Worm (Caenorhabditis elegans) whole organism, L2 larva: ENCODE data around the gene R144.13.
A peak's percentile ranks its signal among the peaks of the same experiment; 100 is the strongest.

ENCODE experiments used
- C34F6.9 ChIP-seq: fragments of 150-350 bp; optimal IDR thresholded peaks from 2 replicates; lab custom pipeline; 2014; ENCODE audit warnings: missing biosample characterization, missing genetic modification characterization
- F13H6.1 ChIP-seq: sonication (generic microtip); optimal IDR thresholded peaks from 2 replicates; lab custom pipeline; 2016; ENCODE audit warnings: missing genetic modification characterization, missing compliant biosample characterization
- R02D3.7 ChIP-seq: fragments of 150-350 bp; optimal IDR thresholded peaks from 2 replicates; lab custom pipeline; 2014; ENCODE audit warnings: missing biosample characterization, missing genetic modification characterization
- Y55F3AM.14 ChIP-seq: fragments of 200-800 bp; sonication (Bioruptor generic); optimal IDR thresholded peaks from 2 replicates; lab custom pipeline; 2018; ENCODE audit warnings: mild to moderate bottlenecking, missing genetic modification characterization, missing compliant biosample characterization
- ZK546.5 ChIP-seq: sonication (generic microtip); optimal IDR thresholded peaks from 2 replicates; lab custom pipeline; 2017; ENCODE audit warnings: missing biosample characterization, missing genetic modification characterization
- alr-1 ChIP-seq: fragments of 150-350 bp; optimal IDR thresholded peaks from 2 replicates; lab custom pipeline; 2014; ENCODE audit warnings: missing biosample characterization, missing genetic modification characterization
- aly-2 ChIP-seq: fragments of 150-350 bp; optimal IDR thresholded peaks from 2 replicates; lab custom pipeline; 2014; ENCODE audit warnings: missing biosample characterization, missing genetic modification characterization
- ama-1 ChIP-seq: fragments of 150-350 bp; optimal IDR thresholded peaks from 2 replicates; lab custom pipeline; 2018; ENCODE audit warnings: inconsistent platforms
- ceh-16 ChIP-seq: fragments of 150-350 bp; optimal IDR thresholded peaks from 2 replicates; lab custom pipeline; 2014; ENCODE audit warnings: missing biosample characterization, missing genetic modification characterization
- dmd-4 ChIP-seq: sonication (generic microtip); optimal IDR thresholded peaks from 2 replicates; lab custom pipeline; 2017; ENCODE audit warnings: missing biosample characterization, missing genetic modification characterization
- elt-3 ChIP-seq: sonication (generic microtip); optimal IDR thresholded peaks from 2 replicates; lab custom pipeline; 2017; ENCODE audit warnings: missing biosample characterization, missing genetic modification characterization
- gmeb-1 ChIP-seq: fragments of 150-350 bp; optimal IDR thresholded peaks from 2 replicates; lab custom pipeline; 2014; ENCODE audit warnings: missing biosample characterization, missing genetic modification characterization
- lin-13 ChIP-seq: fragments of 150-350 bp; optimal IDR thresholded peaks from 2 replicates; lab custom pipeline; 2014; ENCODE audit warnings: missing biosample characterization, missing genetic modification reagents, missing genetic modification characterization
- lin-39 ChIP-seq: fragments of 150-350 bp; optimal IDR thresholded peaks from 2 replicates; lab custom pipeline; 2014; ENCODE audit warnings: missing biosample characterization, missing genetic modification reagents, missing genetic modification characterization
- lsy-2 ChIP-seq, 2 experiments: fragments of 150-350 bp in 1 of 2; sonication (generic microtip) in 1 of 2; optimal IDR thresholded peaks; 2 replicates each; lab custom pipeline; 2014 to 2017; ENCODE audit warnings: missing biosample characterization in 2 of 2, missing genetic modification characterization in 2 of 2
- mbf-1 ChIP-seq: sonication (generic microtip); optimal IDR thresholded peaks from 2 replicates; lab custom pipeline; 2017; ENCODE audit warnings: missing biosample characterization, missing genetic modification characterization
- mdl-1 ChIP-seq, 2 experiments: fragments of 150-350 bp in 1 of 2; sonication (generic microtip) in 1 of 2; optimal IDR thresholded peaks; 2 replicates each; lab custom pipeline; 2017; ENCODE audit warnings: missing biosample characterization in 2 of 2, missing genetic modification characterization in 2 of 2
- nhr-11 ChIP-seq: fragments of 150-350 bp; optimal IDR thresholded peaks from 2 replicates; lab custom pipeline; 2014; ENCODE audit warnings: missing biosample characterization, missing genetic modification characterization
- nhr-12 ChIP-seq: fragments of 150-350 bp; optimal IDR thresholded peaks from 2 replicates; lab custom pipeline; 2014; ENCODE audit warnings: missing biosample characterization, missing genetic modification characterization
- nhr-129 ChIP-seq: fragments of 150-350 bp; optimal IDR thresholded peaks from 2 replicates; lab custom pipeline; 2014; ENCODE audit warnings: missing biosample characterization, missing genetic modification characterization
- nhr-21 ChIP-seq: fragments of 150-350 bp; optimal IDR thresholded peaks from 2 replicates; lab custom pipeline; 2014; ENCODE audit warnings: missing biosample characterization, missing genetic modification characterization
- nhr-23 ChIP-seq: fragments of 150-350 bp; optimal IDR thresholded peaks from 2 replicates; lab custom pipeline; 2014; ENCODE audit warnings: missing biosample characterization, missing genetic modification reagents, missing genetic modification characterization
- nhr-237 ChIP-seq: fragments of 150-350 bp; optimal IDR thresholded peaks from 2 replicates; lab custom pipeline; 2014; ENCODE audit warnings: missing biosample characterization, missing genetic modification characterization
- nhr-6 ChIP-seq: fragments of 150-350 bp; optimal IDR thresholded peaks from 2 replicates; lab custom pipeline; 2014; ENCODE audit warnings: missing biosample characterization, missing genetic modification characterization
- nhr-77 ChIP-seq: fragments of 150-350 bp; optimal IDR thresholded peaks from 2 replicates; lab custom pipeline; 2014; ENCODE audit warnings: missing biosample characterization, missing genetic modification characterization
- peb-1 ChIP-seq: fragments of 150-350 bp; optimal IDR thresholded peaks from 2 replicates; lab custom pipeline; 2014; ENCODE audit warnings: missing biosample characterization, missing genetic modification characterization
- sem-4 ChIP-seq: fragments of 150-350 bp; optimal IDR thresholded peaks from 2 replicates; lab custom pipeline; 2014; ENCODE audit warnings: missing biosample characterization, missing genetic modification reagents, missing genetic modification characterization
- sma-3 ChIP-seq: sonication (generic microtip); optimal IDR thresholded peaks from 2 replicates; lab custom pipeline; 2016; ENCODE audit warnings: missing genetic modification reagents, missing genetic modification characterization, missing compliant biosample characterization
- unc-39 ChIP-seq: fragments of 150-350 bp; optimal IDR thresholded peaks from 2 replicates; lab custom pipeline; 2014; ENCODE audit warnings: missing biosample characterization, missing genetic modification characterization
- unc-55 ChIP-seq: fragments of 150-350 bp; sonication (generic microtip); optimal IDR thresholded peaks from 3 replicates; lab custom pipeline; 2014; ENCODE audit warnings: missing biosample characterization, missing genetic modification reagents, missing genetic modification characterization
- unc-62 ChIP-seq: fragments of 150-350 bp; optimal IDR thresholded peaks from 2 replicates; lab custom pipeline; 2014; ENCODE audit warnings: missing biosample characterization, missing genetic modification reagents, missing genetic modification characterization
- ztf-1 ChIP-seq: fragments of 200-800 bp; sonication (Bioruptor generic); conservative IDR thresholded peaks from 2 replicates; pipeline ENCODE4 v1.3.6; 2022; ENCODE audit warnings: missing genetic modification characterization, missing compliant biosample characterization
- ztf-11 ChIP-seq: sonication (generic microtip); optimal IDR thresholded peaks from 2 replicates; lab custom pipeline; 2017; ENCODE audit warnings: missing biosample characterization, missing genetic modification characterization
- ztf-4 ChIP-seq: fragments of 150-350 bp; optimal IDR thresholded peaks from 2 replicates; lab custom pipeline; 2014; ENCODE audit warnings: missing biosample characterization, missing genetic modification characterization

The R144.13 gene

DNA sequence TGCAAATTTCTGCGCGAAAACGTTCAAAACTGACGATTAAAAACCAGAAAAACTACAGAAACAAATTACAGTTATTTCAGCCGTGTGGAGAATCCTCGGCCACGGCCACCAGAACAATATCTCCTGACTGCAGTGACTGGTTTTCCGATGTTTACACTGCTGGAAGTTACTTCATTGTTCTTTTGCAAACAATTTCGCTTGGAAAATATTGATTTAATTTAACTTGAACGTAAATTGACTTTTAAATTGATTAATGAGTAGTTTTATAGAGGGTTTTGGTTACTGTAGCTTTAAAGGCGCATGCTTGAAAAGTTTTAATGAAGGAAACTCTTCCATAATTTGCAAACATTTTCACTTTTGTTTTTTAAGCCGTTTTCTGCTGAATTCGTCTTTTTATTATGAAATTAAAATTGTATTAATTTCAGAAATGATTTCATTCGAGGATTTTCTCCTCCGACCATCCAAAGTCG is 24.1 kb upstream of the R144.13 start, which contains the start of gene smcr-8:
Gene smcr-8 (plus strand): TSS at position 420 of the 470 bp plus-strand sequence.
- peak in 1 of 2 experiments; percentile 11 for TF ChIP-seq lsy-2 (tag; optimal IDR thresholded peaks at IDR 0.05; lab: Kevin White, UChicago)
- no peak for TF ChIP-seq F13H6.1 (tag; lab: Kevin White, UChicago)

- no peak for TF ChIP-seq mbf-1 (tag; lab: Kevin White, UChicago)
- no peak for TF ChIP-seq F13H6.1 (tag; lab: Kevin White, UChicago)
- no peak for TF ChIP-seq aly-2 (tag; lab: Kevin White, UChicago)
- TF ChIP-seq unc-55: no peak
- no peak for TF ChIP-seq nhr-6
- no peak for TF ChIP-seq nhr-11 (tag; lab: Kevin White, UChicago)
- no peak for TF ChIP-seq lin-13 (GFP tag; lab: Kevin White, UChicago)
- no peak for TF ChIP-seq sem-4 (tag; lab: Kevin White, UChicago)
- no peak for TF ChIP-seq sma-3
- TF ChIP-seq mdl-1 (tag; optimal IDR thresholded peaks at IDR 0.05; lab: Kevin White, UChicago): no peak
- TF ChIP-seq ama-1 (lab: Kevin White, UChicago): no peak
- no peak for TF ChIP-seq peb-1
- no peak for TF ChIP-seq gmeb-1 (tag; lab: Kevin White, UChicago)
- no peak for TF ChIP-seq unc-39 (tag; lab: Kevin White, UChicago)
These were observed 20.8 kb upstream of the R144.13 start, which contains the start of gene R144.10 for ce11 chrIII:5002231-5002630. R144.10 (minus strand) TSS chrIII:5002331.

DNA sequence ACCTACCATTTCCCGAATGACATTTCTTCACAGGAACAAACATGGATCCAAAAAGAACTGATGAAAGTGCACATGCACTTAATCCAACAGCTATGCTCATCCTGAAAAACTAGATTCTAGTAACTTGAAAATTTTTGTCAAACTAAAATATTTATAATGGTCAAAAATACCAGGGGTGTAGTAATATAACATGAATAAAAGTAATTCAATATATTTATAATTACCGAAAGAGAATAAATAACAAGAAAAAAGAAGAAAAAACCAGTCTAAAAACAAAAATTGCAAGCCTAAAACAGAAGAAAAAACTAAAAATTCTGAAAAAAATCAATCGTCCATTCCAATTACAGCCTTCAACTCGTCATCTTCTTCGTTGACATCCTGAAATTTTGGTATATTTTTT is 18.4 kb upstream of the R144.13 start, which contains the start of gene R144.6:
Gene R144.6 (minus strand): TSS at position 101 of the 400 bp plus-strand sequence.
- TF ChIP-seq nhr-77 (tag; lab: Kevin White, UChicago): no peak
- no peak for TF ChIP-seq ceh-16 (tag; lab: Kevin White, UChicago)
- no peak for TF ChIP-seq aly-2 (tag; lab: Kevin White, UChicago)
- TF ChIP-seq R02D3.7: no peak
- TF ChIP-seq nhr-129 (tag; lab: Kevin White, UChicago): no peak
- TF ChIP-seq ztf-4 (tag; lab: Kevin White, UChicago): no peak
- no peak for TF ChIP-seq alr-1 (tag; lab: Kevin White, UChicago)
- no peak for TF ChIP-seq C34F6.9 (tag; lab: Kevin White, UChicago)
- no peak for TF ChIP-seq nhr-23 (tag; lab: Kevin White, UChicago)
- TF ChIP-seq ztf-11 (tag; lab: Kevin White, UChicago): no peak
- no peak for TF ChIP-seq ztf-1
- no peak for TF ChIP-seq mdl-1 (tag; optimal IDR thresholded peaks at IDR 0.05; lab: Kevin White, UChicago)
- no peak for TF ChIP-seq sem-4 (tag; lab: Kevin White, UChicago)
- TF ChIP-seq mbf-1 (tag; lab: Kevin White, UChicago): no peak
- TF ChIP-seq nhr-21: no peak
- TF ChIP-seq, all 48 proteins: peak for 0

DNA sequence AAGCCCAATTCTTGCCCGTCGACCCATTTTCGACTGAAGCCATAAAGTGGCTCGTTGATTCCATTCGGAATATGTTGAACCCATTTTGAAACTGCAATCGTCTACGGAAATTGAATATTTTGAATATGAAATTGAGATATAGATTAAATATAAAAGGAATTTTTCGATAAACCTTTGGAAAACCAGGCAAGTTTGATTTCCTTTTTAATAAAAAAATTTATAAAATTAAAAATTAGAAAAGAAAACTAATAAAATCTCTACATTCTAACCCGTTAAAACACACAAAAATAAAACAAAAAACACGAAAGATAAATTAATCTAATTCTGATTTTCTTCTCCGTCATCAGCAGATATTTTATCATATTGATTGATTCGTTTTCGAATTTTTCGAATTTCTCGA is 16.2 kb upstream of the R144.13 start, which contains the start of gene R144.12:
Gene R144.12 (minus strand): TSS at position 101 of the 400 bp plus-strand sequence.
- TF ChIP-seq ztf-1 (no peak), nhr-237 (tag; lab: Kevin White, UChicago) (no peak), nhr-11 (tag; lab: Kevin White, UChicago) (no peak), unc-62 (GFP tag; lab: Kevin White, UChicago) (no peak), sma-3 (no peak), elt-3 (tag; lab: Kevin White, UChicago) (no peak), unc-55 (no peak), sem-4 (tag; lab: Kevin White, UChicago) (no peak), ztf-11 (tag; lab: Kevin White, UChicago) (no peak), ZK546.5 (tag; lab: Kevin White, UChicago) (no peak), lin-39 (tag; lab: Kevin White, UChicago) (no peak), mbf-1 (tag; lab: Kevin White, UChicago) (no peak), nhr-12 (tag; lab: Kevin White, UChicago) (no peak), lsy-2 (tag; optimal IDR thresholded peaks at IDR 0.05; lab: Kevin White, UChicago) (no peak), dmd-4 (tag; lab: Kevin White, UChicago) (no peak), Y55F3AM.14 (GFP tag; lab: Kevin White, UChicago) (no peak), mdl-1 (tag; optimal IDR thresholded peaks at IDR 0.05; lab: Kevin White, UChicago) (no peak), alr-1 (tag; lab: Kevin White, UChicago) (no peak), ceh-16 (tag; lab: Kevin White, UChicago) (no peak)
- TF ChIP-seq, all 48 proteins: peak for 0

DNA sequence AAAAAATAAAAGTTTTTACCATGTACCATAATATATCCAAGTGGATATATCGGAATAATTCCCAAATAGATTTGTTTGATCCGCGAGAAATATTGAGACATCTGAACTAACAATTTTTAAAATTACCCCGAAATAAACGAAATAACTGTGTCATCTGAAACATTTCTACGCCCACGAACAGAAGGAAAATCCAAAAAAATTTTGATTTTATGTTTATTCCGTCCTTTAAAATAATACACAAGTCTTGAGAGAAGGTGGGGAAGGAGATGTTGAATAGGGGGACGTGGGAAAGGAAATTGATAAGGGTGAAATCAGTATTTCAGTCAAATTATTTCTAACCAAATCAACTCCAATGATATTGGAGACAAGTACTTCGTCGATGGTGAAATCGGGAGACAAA is 14.3 kb upstream of the R144.13 start, which contains the start of gene R144.11:
Gene R144.11 (minus strand): TSS at position 101 of the 400 bp plus-strand sequence.
- TF ChIP-seq aly-2 (tag; lab: Kevin White, UChicago): peak; percentile 2
- no peak for TF ChIP-seq mbf-1 (tag; lab: Kevin White, UChicago)
- TF ChIP-seq, all 48 proteins: peak for 1
